Worm (Caenorhabditis elegans): ENCODE results near the gene F28B4.3.

The F28B4.3 gene

DNA sequence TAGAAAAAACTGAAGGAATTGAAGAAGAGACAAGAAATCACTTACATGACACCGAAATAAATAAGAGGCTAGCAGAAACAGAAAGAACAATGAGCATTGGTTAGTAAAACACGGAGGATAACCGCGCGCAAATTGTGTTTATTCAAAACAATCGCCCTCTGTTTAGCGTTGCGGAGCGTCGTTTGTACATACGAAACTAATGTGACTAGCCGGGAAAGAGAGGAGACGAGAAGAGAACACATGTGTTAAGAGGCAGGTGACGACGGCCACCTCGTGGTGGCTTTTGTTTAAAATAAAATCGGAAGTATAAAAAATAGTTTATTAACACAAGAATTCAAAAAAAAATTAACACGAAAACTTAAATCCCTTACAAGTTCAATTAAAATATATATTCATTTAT lies 10.6 kb upstream of the F28B4.3 start, which contains the start of gene F40F4.7 (continued):
- no peak for TF ChIP-seq aly-2 (tag; optimal IDR thresholded peaks at IDR 0.05)

DNA sequence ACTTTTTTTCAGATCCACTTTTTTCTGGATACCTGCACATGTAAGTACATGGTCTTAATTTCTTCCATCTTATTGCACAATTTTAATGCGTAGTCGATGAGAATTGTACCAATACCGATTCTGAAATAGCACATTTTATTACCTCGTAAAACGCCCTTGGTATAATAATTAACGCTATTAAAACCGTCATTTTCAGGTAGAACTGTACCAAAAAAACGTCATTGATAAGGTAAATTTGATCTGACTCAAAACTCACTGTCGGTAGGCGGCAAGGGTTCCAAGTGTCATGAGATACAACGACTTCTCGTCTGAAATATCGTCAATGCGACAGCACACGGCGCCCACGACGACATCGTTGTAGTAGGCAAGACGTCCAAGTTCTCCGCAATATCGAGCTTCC lies 9.2 kb upstream of the F28B4.3 start:
- no peak for TF ChIP-seq nhr-25 (tag; optimal IDR thresholded peaks at IDR 0.05)
- TF ChIP-seq pqm-1 (tag; optimal IDR thresholded peaks at IDR 0.05) = peak; percentile 23
- TF ChIP-seq mdl-1 (tag; optimal IDR thresholded peaks at IDR 0.05) = no peak
- TF ChIP-seq nhr-237 (tag; optimal IDR thresholded peaks at IDR 0.05) = no peak
- no peak for TF ChIP-seq nhr-67 (tag; optimal IDR thresholded peaks at IDR 0.05)
- TF ChIP-seq ztf-4 (tag; optimal IDR thresholded peaks at IDR 0.05) = no peak
- TF ChIP-seq elt-2 (tag; optimal IDR thresholded peaks at IDR 0.05) = peak; percentile 65
- no peak for TF ChIP-seq R02D3.7 (tag; optimal IDR thresholded peaks at IDR 0.05)
- no peak for TF ChIP-seq ceh-16 (tag; optimal IDR thresholded peaks at IDR 0.05)
- TF ChIP-seq nhr-23 (tag; optimal IDR thresholded peaks at IDR 0.05) = no peak
- no peak for TF ChIP-seq eor-1 (tag; optimal IDR thresholded peaks at IDR 0.05)
- TF ChIP-seq nhr-77 (tag; optimal IDR thresholded peaks at IDR 0.05) = no peak

DNA sequence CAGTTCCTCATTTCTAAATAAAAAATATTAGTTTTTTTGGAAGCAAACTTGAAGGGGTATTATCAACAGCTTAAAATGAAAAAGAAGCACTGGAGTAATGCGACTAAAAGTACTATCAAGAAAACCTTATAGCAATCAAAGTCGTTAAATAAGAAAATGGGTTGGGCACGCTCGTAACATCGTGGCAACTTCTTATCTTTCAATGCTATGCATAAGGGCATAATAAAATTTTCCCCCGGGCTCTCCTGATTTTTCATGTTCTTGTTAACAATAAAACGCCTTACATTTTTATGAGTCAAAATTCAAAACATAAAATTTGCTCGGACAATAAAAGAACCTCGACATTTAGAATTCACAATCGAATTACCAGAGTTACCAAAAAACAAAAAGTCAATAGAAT lies 8.4 kb upstream of the F28B4.3 start, which contains the start of gene irg-7:
irg-7 (minus strand) TSS at position 23 of the 400 bp plus-strand sequence.
- TF ChIP-seq elt-2 (tag; optimal IDR thresholded peaks at IDR 0.05) = peak; percentile 79
- no peak for TF ChIP-seq fkh-10 (GFP tag; optimal IDR thresholded peaks at IDR 0.05)
- peak; percentile 74 for TF ChIP-seq pqm-1 (tag; optimal IDR thresholded peaks at IDR 0.05)

DNA sequence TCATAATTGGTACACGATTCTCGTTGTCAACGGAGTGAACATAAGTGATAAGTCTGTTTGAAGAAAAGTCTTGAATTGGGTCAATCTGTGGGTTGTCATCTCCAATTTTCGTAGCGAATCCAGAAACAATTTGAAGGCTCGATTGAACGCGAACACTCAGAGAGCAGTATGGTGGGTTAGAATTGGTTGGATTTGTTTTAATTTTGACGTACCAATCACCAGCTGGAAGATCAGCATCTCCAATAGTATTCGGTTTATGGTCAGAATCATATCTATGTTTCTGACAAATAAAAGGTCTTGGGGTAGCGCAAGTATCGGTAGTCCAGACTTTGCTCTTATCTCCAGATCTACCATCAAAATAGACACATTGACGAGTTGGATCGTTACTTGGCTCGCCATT lies 4.6 kb downstream of the F28B4.3 start:
- TF ChIP-seq nhr-28 (tag; optimal IDR thresholded peaks at IDR 0.05) (no peak), lsy-12 (tag; optimal IDR thresholded peaks at IDR 0.05) (no peak), egl-5 (tag; optimal IDR thresholded peaks at IDR 0.05) (no peak), ztf-4 (tag; optimal IDR thresholded peaks at IDR 0.05) (no peak), fkh-2 (tag; optimal IDR thresholded peaks at IDR 0.05) (no peak), ceh-28 (tag; optimal IDR thresholded peaks at IDR 0.05) (no peak), ceh-82 (tag; optimal IDR thresholded peaks at IDR 0.05) (no peak), pha-4 (tag; optimal IDR thresholded peaks at IDR 0.05) (no peak), unc-62 (GFP tag; optimal IDR thresholded peaks at IDR 0.05) (no peak), nhr-76 (tag; optimal IDR thresholded peaks at IDR 0.05) (no peak), elt-2 (tag; optimal IDR thresholded peaks at IDR 0.05) (no peak), tbx-2 (tag; optimal IDR thresholded peaks at IDR 0.05) (no peak)

DNA sequence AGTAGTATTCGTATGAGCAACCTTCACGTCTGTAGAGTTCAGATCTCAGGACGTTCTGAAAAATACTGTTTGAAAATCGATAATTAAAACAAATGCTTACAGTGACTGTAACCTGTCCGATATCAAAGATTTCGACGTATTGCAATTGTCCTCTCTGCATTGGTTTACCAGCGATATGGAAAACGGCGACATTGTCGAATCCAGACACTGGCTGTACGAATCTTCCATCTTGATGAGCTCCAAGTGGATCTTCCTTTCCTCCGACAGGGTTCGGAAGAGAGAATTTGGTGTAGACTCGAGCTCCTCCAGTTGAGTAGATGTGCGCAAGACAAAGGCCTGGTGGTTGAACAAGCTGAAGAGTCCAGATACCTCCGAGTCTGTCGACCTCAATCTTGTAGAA lies 6.5 kb downstream of the F28B4.3 start:
- TF ChIP-seq ztf-4 (tag; optimal IDR thresholded peaks at IDR 0.05) = no peak
- no peak for TF ChIP-seq unc-62 (GFP tag; optimal IDR thresholded peaks at IDR 0.05)
- no peak for TF ChIP-seq skn-1 (tag; optimal IDR thresholded peaks at IDR 0.05)
- no peak for TF ChIP-seq fkh-10 (GFP tag; optimal IDR thresholded peaks at IDR 0.05)
- no peak for TF ChIP-seq nhr-67 (tag; optimal IDR thresholded peaks at IDR 0.05)
- no peak for TF ChIP-seq mdl-1 (tag; optimal IDR thresholded peaks at IDR 0.05)
- TF ChIP-seq nhr-43 (tag; optimal IDR thresholded peaks at IDR 0.05; ENCODE audit: poor library complexity, severe bottlenecking) = no peak
- TF ChIP-seq snpc-4 (tag; optimal IDR thresholded peaks at IDR 0.05) = no peak
- no peak for TF ChIP-seq jun-1 (tag; optimal IDR thresholded peaks at IDR 0.05)
- TF ChIP-seq elt-1 (tag; optimal IDR thresholded peaks at IDR 0.05) = no peak
- TF ChIP-seq elt-3 (tag; optimal IDR thresholded peaks at IDR 0.05) = no peak
- no peak for TF ChIP-seq pha-4 (tag; optimal IDR thresholded peaks at IDR 0.05)
- TF ChIP-seq eor-1 (tag; optimal IDR thresholded peaks at IDR 0.05) = no peak
- TF ChIP-seq hmg-11 (tag; optimal IDR thresholded peaks at IDR 0.05) = no peak
- no peak for TF ChIP-seq mml-1 (tag; optimal IDR thresholded peaks at IDR 0.05)
- TF ChIP-seq tbx-2 (tag; optimal IDR thresholded peaks at IDR 0.05) = no peak

Measured in whole organism, L3 larva.